Worm (Caenorhabditis elegans): ENCODE results near the gene F09E10.6.
A peak's percentile ranks its signal among the peaks of the same experiment; 100 is the strongest.

The F09E10.6 gene

ce11 chrX:1504529-1505080 lies 7.1 kb upstream of the F09E10.6 start:
- TF ChIP-seq ceh-90 (tag; optimal IDR thresholded peaks at IDR 0.05) (no peak), vab-15 (tag; optimal IDR thresholded peaks at IDR 0.05) (peak; percentile 79), irx-1 (tag; optimal IDR thresholded peaks at IDR 0.05) (peak; percentile 91), sup-37 (GFP tag; optimal IDR thresholded peaks at IDR 0.05) (peak; percentile 85), ceh-63 (GFP tag; optimal IDR thresholded peaks at IDR 0.05) (no peak), pag-3 (tag; optimal IDR thresholded peaks at IDR 0.05; ENCODE audit: borderline replicate concordance, insufficient read depth) (no peak), blmp-1 (tag; optimal IDR thresholded peaks at IDR 0.05) (peak; percentile 90), sptf-1 (tag; optimal IDR thresholded peaks at IDR 0.05) (no peak), ets-5 (GFP tag; IDR thresholded peaks at IDR 0.05) (no peak), mef-2 (tag; optimal IDR thresholded peaks at IDR 0.05) (no peak), hlh-4 (tag; optimal IDR thresholded peaks at IDR 0.05) (no peak), grh-1 (GFP tag; IDR thresholded peaks at IDR 0.05) (peak; percentile 96), unc-98 (GFP tag; IDR thresholded peaks at IDR 0.05) (peak; percentile 54; the same call in 1 of the 2 replicates), zag-1 (tag; optimal IDR thresholded peaks at IDR 0.05) (no peak), lin-14 (GFP tag; optimal IDR thresholded peaks at IDR 0.05) (peak; percentile 95), mep-1 (tag; optimal IDR thresholded peaks at IDR 0.05) (peak; percentile 83), fkh-4 (tag; optimal IDR thresholded peaks at IDR 0.05; ENCODE audit: borderline replicate concordance) (no peak), nhr-77 (tag; optimal IDR thresholded peaks at IDR 0.05) (peak; percentile 86), ztf-11 (tag; optimal IDR thresholded peaks at IDR 0.05) (peak in 1 of 2 experiments; percentile 20), fos-1 (tag; optimal IDR thresholded peaks at IDR 0.05) (peak; percentile 68), ceh-82 (tag; optimal IDR thresholded peaks at IDR 0.05) (peak in 1 of 3 experiments; percentile 2), C16A3.4 (tag; optimal IDR thresholded peaks at IDR 0.05) (peak; percentile 98), ceh-8 (GFP tag; optimal IDR thresholded peaks at IDR 0.05) (no peak), aly-2 (tag; optimal IDR thresholded peaks at IDR 0.05) (no peak), egl-13 (tag; optimal IDR thresholded peaks at IDR 0.05) (no peak), jun-1 (tag; optimal IDR thresholded peaks at IDR 0.05) (peak; percentile 70), pax-3 (tag; optimal IDR thresholded peaks at IDR 0.05) (peak; percentile 84), elt-3 (tag; optimal IDR thresholded peaks at IDR 0.05) (peak; percentile 34 to 100 (median 85)), lin-13 (GFP tag; optimal IDR thresholded peaks at IDR 0.05) (peak; percentile 92), C34B4.2 (tag; optimal IDR thresholded peaks at IDR 0.05) (peak; percentile 68), lin-15B (tag; optimal IDR thresholded peaks at IDR 0.05) (no peak), ztf-4 (tag; optimal IDR thresholded peaks at IDR 0.05) (peak; percentile 82), tbx-2 (tag; optimal IDR thresholded peaks at IDR 0.05) (peak; percentile 96), nhr-76 (tag; optimal IDR thresholded peaks at IDR 0.05) (no peak), mab-9 (GFP tag; IDR thresholded peaks at IDR 0.05) (peak; percentile 78; the same call in 1 of the 2 replicates), Y116A8C.19 (tag; optimal IDR thresholded peaks at IDR 0.05; ENCODE audit: borderline replicate concordance) (no peak), hpl-2 (GFP tag; optimal IDR thresholded peaks at IDR 0.05) (peak; percentile 90), swsn-7 (tag; optimal IDR thresholded peaks at IDR 0.05) (peak; percentile 85), F16B12.6 (tag; optimal IDR thresholded peaks at IDR 0.05) (peak; percentile 15), zip-4 (GFP tag; optimal IDR thresholded peaks at IDR 0.05) (peak; percentile 64), elt-2 (tag; optimal IDR thresholded peaks at IDR 0.05) (peak; percentile 98), ces-1 (GFP tag; optimal IDR thresholded peaks at IDR 0.05) (no peak), isw-1 (GFP tag; IDR thresholded peaks at IDR 0.05) (0 out of 2 replicates have a peak, but pooled peaks have one; percentile 3), nhr-19 (GFP tag; conservative IDR thresholded peaks at IDR 0.05) (peak; percentile 95), unc-130 (tag; optimal IDR thresholded peaks at IDR 0.05) (peak; percentile 96), unc-62 (GFP tag; optimal IDR thresholded peaks at IDR 0.05) (no peak), nhr-84 (tag; optimal IDR thresholded peaks at IDR 0.05) (no peak), nhr-12 (tag; optimal IDR thresholded peaks at IDR 0.05) (no peak), alr-1 (tag; optimal IDR thresholded peaks at IDR 0.05; ENCODE audit: borderline replicate concordance) (no peak), pqm-1 (tag; optimal IDR thresholded peaks at IDR 0.05) (no peak), lin-35 (GFP tag; optimal IDR thresholded peaks at IDR 0.05) (peak; percentile 58 to 92), snpc-4 (tag; optimal IDR thresholded peaks at IDR 0.05) (peak; percentile 49)
